Worm (Caenorhabditis elegans): ENCODE results near the gene lgc-18.

DNA sequence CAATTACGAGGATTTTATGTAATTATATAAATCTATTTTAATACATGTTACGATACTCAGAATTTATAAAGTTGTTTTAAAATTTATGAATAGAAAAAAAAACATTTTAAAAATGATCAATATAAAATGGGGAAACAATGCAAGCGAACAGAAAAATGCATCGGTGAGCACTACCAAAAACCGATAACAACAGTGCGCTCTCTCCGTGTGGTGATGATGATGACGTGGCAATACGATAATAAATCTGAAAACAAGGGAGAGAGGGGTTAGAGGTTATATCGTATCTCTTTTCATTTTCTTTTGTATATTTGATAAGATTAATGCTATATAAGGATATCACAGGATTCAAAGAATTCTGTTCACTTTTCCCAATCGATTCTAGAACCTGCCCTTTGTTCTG is 20.5 kb downstream of the lgc-18 start:
- TF ChIP-seq sptf-2 (GFP tag; optimal IDR thresholded peaks at IDR 0.05), result no peak
- TF ChIP-seq ama-1 (optimal IDR thresholded peaks at IDR 0.05), result no peak
- no peak for TF ChIP-seq ama-1 (GFP tag; optimal IDR thresholded peaks at IDR 0.05)
